Fruit fly (Drosophila melanogaster): ENCODE measurements around the gene hth.

hth gene

dm6 chr3R:10564229-10564628, 75.1 kb downstream of the hth start (continued):
- TF ChIP-seq fd96Cb (tag; optimal IDR thresholded peaks at IDR 0.05) (peak; percentile 41), esg (GFP tag; conservative IDR thresholded peaks at IDR 0.05) (peak; percentile 51), CG6272 (GFP tag; IDR thresholded peaks at IDR 0.05) (peak; percentile 39; the same call in 1 of the 2 replicates), z (GFP tag; IDR thresholded peaks at IDR 0.05) (no peak), zen (tag; optimal IDR thresholded peaks at IDR 0.05) (peak; percentile 10)

DNA sequence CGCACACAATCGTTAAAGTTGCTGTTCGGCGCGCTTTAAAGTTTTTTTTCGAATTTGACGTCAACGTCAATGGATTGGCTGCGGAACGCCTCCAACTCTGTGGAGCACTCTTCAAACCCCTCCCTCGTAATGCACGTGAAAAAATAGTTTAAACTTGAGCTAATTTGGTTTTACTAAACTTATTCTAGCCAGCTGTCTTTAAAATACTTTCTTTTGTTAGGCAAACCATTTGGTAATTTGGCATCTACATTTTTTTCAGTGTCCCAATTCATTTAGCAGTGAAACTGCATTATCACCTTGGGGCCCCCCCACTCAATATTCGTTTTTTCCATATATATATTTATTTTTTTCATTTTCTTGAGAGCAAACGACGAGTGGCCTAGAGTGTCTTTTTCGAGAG, 78.8 kb downstream of the hth start:
- TF ChIP-seq Dek (tag; optimal IDR thresholded peaks at IDR 0.05) (peak; percentile 24), lilli (GFP tag; optimal IDR thresholded peaks at IDR 0.05) (peak; percentile 49), CG11085 (GFP tag; IDR thresholded peaks at IDR 0.05) (0 out of 2 replicates have a peak, but pooled peaks have one; percentile 36), PHDP (tag; optimal IDR thresholded peaks at IDR 0.05) (peak; percentile 43), ro (GFP tag; IDR thresholded peaks at IDR 0.05) (peak; percentile 28; the same call in 1 of the 2 replicates), cato (GFP tag; optimal IDR thresholded peaks at IDR 0.05; ENCODE audit: borderline replicate concordance) (peak; percentile 11), pan (optimal IDR thresholded peaks at IDR 0.05) (no peak), pan (GFP tag; optimal IDR thresholded peaks at IDR 0.05 in 1 of 2, IDR thresholded peaks at IDR 0.05 in 1 of 2) (peak in 1 of 2 experiments; percentile 85), CG7987 (GFP tag; optimal IDR thresholded peaks at IDR 0.05) (no peak), CG3726 (GFP tag; IDR thresholded peaks at IDR 0.05) (peak; percentile 74), CG14050 (GFP tag; IDR thresholded peaks at IDR 0.05) (peak; percentile 68), CG14441 (GFP tag; IDR thresholded peaks at IDR 0.05) (peak; percentile 85), jumu (GFP tag; optimal IDR thresholded peaks at IDR 0.05) (peak; percentile 17), slbo (GFP tag; IDR thresholded peaks at IDR 0.05) (peak; percentile 70), Mad (GFP tag; optimal IDR thresholded peaks at IDR 0.05) (peak; percentile 9), CG6813 (GFP tag; optimal IDR thresholded peaks at IDR 0.05) (peak; percentile 20), CG12659 (GFP tag; optimal IDR thresholded peaks at IDR 0.05) (peak; percentile 48), Nf-YC (tag; optimal IDR thresholded peaks at IDR 0.05) (peak; percentile 42), CG11398 (GFP tag; optimal IDR thresholded peaks at IDR 0.05) (no peak), Xrp1 (GFP tag; IDR thresholded peaks at IDR 0.05) (peak; percentile 74), tll (GFP tag; optimal IDR thresholded peaks at IDR 0.05) (no peak), esg (GFP tag; conservative IDR thresholded peaks at IDR 0.05) (peak; percentile 64), CG5245 (GFP tag; optimal IDR thresholded peaks at IDR 0.05) (peak; percentile 54), lab (GFP tag; optimal IDR thresholded peaks at IDR 0.05) (peak; percentile 75), nmo (GFP tag; optimal IDR thresholded peaks at IDR 0.05) (peak; percentile 58), NfI (GFP tag; optimal IDR thresholded peaks at IDR 0.05) (peak; percentile 60), dpn (GFP tag; optimal IDR thresholded peaks at IDR 0.05) (peak; percentile 24 to 74), CG2889 (GFP tag; IDR thresholded peaks at IDR 0.05) (0 out of 3 replicates have a peak, but pooled peaks have one; percentile 34), oc (tag; optimal IDR thresholded peaks at IDR 0.05) (peak; percentile 64), scrt (GFP tag; optimal IDR thresholded peaks at IDR 0.05) (peak; percentile 31), Trl (optimal IDR thresholded peaks at IDR 0.05) (no peak), Trl (GFP tag; optimal IDR thresholded peaks at IDR 0.05) (peak; percentile 3), disco-r (GFP tag; optimal IDR thresholded peaks at IDR 0.05) (peak; percentile 16), Doc3 (GFP tag; IDR thresholded peaks at IDR 0.05; ENCODE audit: partially characterized antibody) (no peak), CG9797 (GFP tag; optimal IDR thresholded peaks at IDR 0.05) (no peak), B-H1 (GFP tag; IDR thresholded peaks at IDR 0.05) (peak; percentile 64), sqz (GFP tag; optimal IDR thresholded peaks at IDR 0.05) (peak; percentile 53), CG7372 (GFP tag; IDR thresholded peaks at IDR 0.05) (0 out of 2 replicates have a peak, but pooled peaks have one; percentile 29), Ets65A (GFP tag) (peak; percentile 60), grau (tag; optimal IDR thresholded peaks at IDR 0.05) (peak; percentile 64), E2f2 (GFP tag; IDR thresholded peaks at IDR 0.05) (peak; percentile 54; the same call in 1 of the 2 replicates), sisA (GFP tag; IDR thresholded peaks at IDR 0.05) (peak; percentile 85), CG16815 (GFP tag; optimal IDR thresholded peaks at IDR 0.05) (peak; percentile 10), CG1792 (GFP tag; optimal IDR thresholded peaks at IDR 0.05) (peak; percentile 14), Hr39 (optimal IDR thresholded peaks at IDR 0.05) (no peak), dmrt99B (tag; optimal IDR thresholded peaks at IDR 0.05) (peak; percentile 74)

All from whole organism, embryonic.